Fruit fly (Drosophila melanogaster) S2 (cell line): Measurements from ENCODE around the gene Tsp.

ENCODE experiments used
- CG8478 ChIP-seq: fragments of >200 bp; optimal IDR thresholded peaks from 2 replicates; lab custom pipeline; 2018
- CTCF ChIP-seq, 2 experiments: fragments of >200 bp; optimal IDR thresholded peaks; 2 replicates each; lab custom pipeline; 2018

Tsp gene

dm6 chr2L:6708997-6709662 lies at the start of gene Tsp:
Gene Tsp, minus strand, starts transcription at chr2L:6709086.
- TF ChIP-seq CG8478 (lab: Kevin White, UChicago) = no peak
- TF ChIP-seq CTCF (optimal IDR thresholded peaks at IDR 0.05; lab: Kevin White, UChicago) = no peak

- no peak for TF ChIP-seq CG8478 (lab: Kevin White, UChicago)
- no peak for TF ChIP-seq CTCF (optimal IDR thresholded peaks at IDR 0.05; lab: Kevin White, UChicago)
Observed at dm6 chr2L:6751037-6751436, 42.2 kb upstream of the Tsp start.

dm6 chr2L:6747814-6748213 lies 38.9 kb upstream of the Tsp start, which contains the start of gene CG44271:
Gene CG44271, minus strand, starts transcription at chr2L:6747914.
- TF ChIP-seq CG8478 (lab: Kevin White, UChicago) (no peak), CTCF (optimal IDR thresholded peaks at IDR 0.05; lab: Kevin White, UChicago) (no peak)

dm6 chr2L:6745522-6745921 lies 36.6 kb upstream of the Tsp start, which contains the start of gene CG31910:
Gene CG31910, minus strand, starts transcription at chr2L:6745622.
- TF ChIP-seq CTCF (optimal IDR thresholded peaks at IDR 0.05; lab: Kevin White, UChicago) (no peak), CG8478 (lab: Kevin White, UChicago) (no peak)

dm6 chr2L:6741980-6742591 lies 33.2 kb upstream of the Tsp start, which contains the start of gene meng:
Gene meng, plus strand, starts transcription at chr2L:6742502.
- TF ChIP-seq CG8478 (lab: Kevin White, UChicago) (no peak), CTCF (optimal IDR thresholded peaks at IDR 0.05; lab: Kevin White, UChicago) (no peak)

- no peak for TF ChIP-seq CTCF (optimal IDR thresholded peaks at IDR 0.05; lab: Kevin White, UChicago)
Observed at dm6 chr2L:6740088-6740487, 31.2 kb upstream of the Tsp start, which contains the start of gene TTLL3A. Gene TTLL3A, minus strand, starts transcription at chr2L:6740188.

- TF ChIP-seq CG8478 (lab: Kevin White, UChicago) (no peak), CTCF (optimal IDR thresholded peaks at IDR 0.05; lab: Kevin White, UChicago) (no peak)
Observed at dm6 chr2L:6732566-6732965, 23.7 kb upstream of the Tsp start, which contains the start of gene TTLL3B. Gene TTLL3B, plus strand, starts transcription at chr2L:6732866.

dm6 chr2L:6723750-6724503 lies 15.0 kb upstream of the Tsp start, which contains the start of gene Liprin-alpha:
Gene Liprin-alpha, plus strand, starts transcription at chr2L:6723903.
- TF ChIP-seq CTCF (optimal IDR thresholded peaks at IDR 0.05; lab: Kevin White, UChicago) (peak in 1 of 2 experiments; percentile 16), CG8478 (lab: Kevin White, UChicago) (no peak)

- TF ChIP-seq CTCF (optimal IDR thresholded peaks at IDR 0.05; lab: Kevin White, UChicago) (no peak), CG8478 (lab: Kevin White, UChicago) (no peak)
Observed at dm6 chr2L:6722822-6723749, 14.2 kb upstream of the Tsp start, which contains the start of gene homer. Gene homer, minus strand, starts transcription at chr2L:6723359.

- TF ChIP-seq CTCF (optimal IDR thresholded peaks at IDR 0.05; lab: Kevin White, UChicago) = no peak
- no peak for TF ChIP-seq CG8478 (lab: Kevin White, UChicago)
Observed at dm6 chr2L:6721710-6722109, 12.8 kb upstream of the Tsp start.

- TF ChIP-seq CG8478 (lab: Kevin White, UChicago) (no peak), CTCF (optimal IDR thresholded peaks at IDR 0.05; lab: Kevin White, UChicago) (peak in 1 of 2 experiments; percentile 23)
Observed at dm6 chr2L:6717460-6717859, 8.6 kb upstream of the Tsp start, which contains the start of gene Aatf. Gene Aatf, plus strand, starts transcription at chr2L:6717625.

dm6 chr2L:6716921-6717320 lies 8.0 kb upstream of the Tsp start:
- TF ChIP-seq CG8478 (lab: Kevin White, UChicago) = no peak

dm6 chr2L:6716182-6716770 lies 7.4 kb upstream of the Tsp start, which contains the start of gene AkhR:
Gene AkhR, minus strand, starts transcription at chr2L:6716186.
- TF ChIP-seq CG8478 (lab: Kevin White, UChicago) = no peak
- TF ChIP-seq CTCF (optimal IDR thresholded peaks at IDR 0.05; lab: Kevin White, UChicago) = no peak
